Fruit fly (Drosophila melanogaster): ENCODE data around the gene Mtpalpha.
A peak's percentile ranks its signal among the peaks of the same experiment; 100 is the strongest.

Gene Mtpalpha

dm6 chr2L:9566656-9567055, 9.9 kb downstream of the Mtpalpha start, which contains the start of gene jp:
Gene jp (minus strand): TSS chr2L:9566750.
- no peak for TF ChIP-seq Snoo (tag; optimal IDR thresholded peaks at IDR 0.05)
- peak; percentile 24 for TF ChIP-seq CG13204 (GFP tag; optimal IDR thresholded peaks at IDR 0.05)

dm6 chr2L:9565387-9565786, 11.2 kb downstream of the Mtpalpha start, which contains the start of gene CG46468:
Gene CG46468 (minus strand): TSS chr2L:9565438.
- TF ChIP-seq CG4496 (GFP tag; IDR thresholded peaks at IDR 0.05), result no peak
- TF ChIP-seq CG17806 (tag; optimal IDR thresholded peaks at IDR 0.05), result no peak
- TF ChIP-seq fd96Ca (GFP tag; IDR thresholded peaks at IDR 0.05), result peak; percentile 17; the same call in 1 of the 3 replicates
- TF ChIP-seq Pif1B (GFP tag; optimal IDR thresholded peaks at IDR 0.05), result no peak
- TF ChIP-seq CG32121 (GFP tag; IDR thresholded peaks at IDR 0.05), result peak; percentile 52
- TF ChIP-seq CG12605 (GFP tag; IDR thresholded peaks at IDR 0.05), result no peak
- TF ChIP-seq CG13204 (GFP tag; optimal IDR thresholded peaks at IDR 0.05), result no peak
- peak; percentile 40; the same call in 1 of the 2 replicates for TF ChIP-seq Ets98B (GFP tag; IDR thresholded peaks at IDR 0.05)
- TF ChIP-seq D1 (tag; optimal IDR thresholded peaks at IDR 0.05), result no peak
- no peak for TF ChIP-seq rn (GFP tag; IDR thresholded peaks at IDR 0.05)
- TF ChIP-seq Pif1A (GFP tag; optimal IDR thresholded peaks at IDR 0.05), result no peak
- TF ChIP-seq CG14655 (GFP tag; optimal IDR thresholded peaks at IDR 0.05), result no peak

- TF ChIP-seq CG8301 (tag; optimal IDR thresholded peaks at IDR 0.05), result peak; percentile 76
- peak; percentile 48 for TF ChIP-seq CG9948 (tag; optimal IDR thresholded peaks at IDR 0.05)
- TF ChIP-seq Pif1B (GFP tag; optimal IDR thresholded peaks at IDR 0.05), result no peak
- TF ChIP-seq CG10348 (GFP tag; IDR thresholded peaks at IDR 0.05), result peak; percentile 30; the same call in 1 of the 2 replicates
- TF ChIP-seq CG15710 (tag; optimal IDR thresholded peaks at IDR 0.05), result peak; percentile 44
- no peak for TF ChIP-seq CG13204 (GFP tag; optimal IDR thresholded peaks at IDR 0.05)
- peak; percentile 85 for TF ChIP-seq CG14655 (GFP tag; optimal IDR thresholded peaks at IDR 0.05)
- TF ChIP-seq gl (tag; optimal IDR thresholded peaks at IDR 0.05), result no peak
- TF ChIP-seq CG8159 (tag; optimal IDR thresholded peaks at IDR 0.05), result peak; percentile 41
- no peak for TF ChIP-seq EcR (GFP tag; optimal IDR thresholded peaks at IDR 0.05)
- no peak for TF ChIP-seq rn (GFP tag; IDR thresholded peaks at IDR 0.05)
- TF ChIP-seq CG12605 (GFP tag; IDR thresholded peaks at IDR 0.05), result no peak
- TF ChIP-seq CG32121 (GFP tag; IDR thresholded peaks at IDR 0.05), result peak; percentile 70
- no peak for TF ChIP-seq CG17806 (tag; optimal IDR thresholded peaks at IDR 0.05)
- peak; percentile 60; the same call in 2 of the 3 replicates for TF ChIP-seq CG4496 (GFP tag; IDR thresholded peaks at IDR 0.05)
- no peak for TF ChIP-seq CG34367 (tag; optimal IDR thresholded peaks at IDR 0.05)
- TF ChIP-seq Ets98B (GFP tag; IDR thresholded peaks at IDR 0.05), result peak; percentile 55
- TF ChIP-seq D1 (tag; optimal IDR thresholded peaks at IDR 0.05), result no peak
- peak; percentile 40 for TF ChIP-seq Pif1A (GFP tag; optimal IDR thresholded peaks at IDR 0.05)
- no peak for TF ChIP-seq Snoo (tag; optimal IDR thresholded peaks at IDR 0.05)
- peak; percentile 53; the same call in 1 of the 3 replicates for TF ChIP-seq fd96Ca (GFP tag; IDR thresholded peaks at IDR 0.05)
These were observed 12.0 kb downstream of the Mtpalpha start for dm6 chr2L:9564527-9564926.

- no peak for TF ChIP-seq CG12605 (GFP tag; IDR thresholded peaks at IDR 0.05)
- peak; percentile 8 for TF ChIP-seq CG8159 (tag; optimal IDR thresholded peaks at IDR 0.05)
These were observed 13.9 kb downstream of the Mtpalpha start for dm6 chr2L:9562713-9563112.

dm6 chr2L:9560045-9560587, 16.5 kb downstream of the Mtpalpha start:
- no peak for TF ChIP-seq CG8159 (tag; optimal IDR thresholded peaks at IDR 0.05)
- peak; percentile 59; the same call in 1 of the 2 replicates for TF ChIP-seq Ets98B (GFP tag; IDR thresholded peaks at IDR 0.05)
- peak; percentile 77 for TF ChIP-seq CG32121 (GFP tag; IDR thresholded peaks at IDR 0.05)
- peak; percentile 63; the same call in 1 of the 3 replicates for TF ChIP-seq fd96Ca (GFP tag; IDR thresholded peaks at IDR 0.05)
- peak; percentile 46; the same call in 2 of the 3 replicates for TF ChIP-seq CG4496 (GFP tag; IDR thresholded peaks at IDR 0.05)

dm6 chr2L:9557858-9558257, 18.7 kb downstream of the Mtpalpha start:
- TF ChIP-seq CG9948 (tag; optimal IDR thresholded peaks at IDR 0.05), result no peak
- no peak for TF ChIP-seq CG17806 (tag; optimal IDR thresholded peaks at IDR 0.05)
- no peak for TF ChIP-seq Snoo (tag; optimal IDR thresholded peaks at IDR 0.05)
- no peak for TF ChIP-seq CG10348 (GFP tag; IDR thresholded peaks at IDR 0.05)
- TF ChIP-seq CG14655 (GFP tag; optimal IDR thresholded peaks at IDR 0.05), result no peak
- no peak for TF ChIP-seq CG4496 (GFP tag; IDR thresholded peaks at IDR 0.05)
- no peak for TF ChIP-seq fd96Ca (GFP tag; IDR thresholded peaks at IDR 0.05)

dm6 chr2L:9550880-9551279, 25.7 kb downstream of the Mtpalpha start:
- TF ChIP-seq Ets98B (GFP tag; IDR thresholded peaks at IDR 0.05), result peak; percentile 86
- no peak for TF ChIP-seq Snoo (tag; optimal IDR thresholded peaks at IDR 0.05)
- peak; percentile 64 for TF ChIP-seq CG32121 (GFP tag; IDR thresholded peaks at IDR 0.05)

Data from whole organism, pupa.